Worm (Caenorhabditis elegans) whole organism, L1 larva: ENCODE measurements around the gene C35A5.6.

Experiments
- C04F5.9 ChIP-seq: sonication (generic microtip); optimal IDR thresholded peaks from 2 replicates; lab custom pipeline; 2016; ENCODE audit warnings: missing genetic modification characterization, missing compliant biosample characterization
- C16A3.4 ChIP-seq: fragments of 150-350 bp; optimal IDR thresholded peaks from 2 replicates; lab custom pipeline; 2014; ENCODE audit warnings: missing biosample characterization, missing genetic modification characterization
- C34B4.2 ChIP-seq: sonication (generic microtip); optimal IDR thresholded peaks from 2 replicates; lab custom pipeline; 2017; ENCODE audit warnings: mild to moderate bottlenecking, missing genetic modification characterization, missing compliant biosample characterization
- F16B12.6 ChIP-seq: fragments of 150-350 bp; optimal IDR thresholded peaks from 2 replicates; lab custom pipeline; 2014; ENCODE audit warnings: missing biosample characterization, missing genetic modification characterization
- aha-1 ChIP-seq: fragments of 150-350 bp; optimal IDR thresholded peaks from 2 replicates; lab custom pipeline; 2014; ENCODE audit warnings: missing biosample characterization, missing genetic modification characterization
- alr-1 ChIP-seq: fragments of 200-800 bp; sonication (Bioruptor generic); optimal IDR thresholded peaks from 2 replicates; lab custom pipeline; 2018; ENCODE audit warnings: borderline replicate concordance, mild to moderate bottlenecking, missing genetic modification characterization, missing compliant biosample characterization
- ama-1 ChIP-seq: fragments of 150-350 bp; optimal IDR thresholded peaks from 2 replicates; lab custom pipeline; 2014
- blmp-1 ChIP-seq: fragments of 150-350 bp; optimal IDR thresholded peaks from 2 replicates; lab custom pipeline; 2014; ENCODE audit warnings: missing biosample characterization, missing genetic modification characterization
- ceh-63 ChIP-seq: fragments of 200-800 bp; sonication (Bioruptor generic); optimal IDR thresholded peaks from 2 replicates; lab custom pipeline; 2018; ENCODE audit warnings: mild to moderate bottlenecking, missing genetic modification characterization, missing compliant biosample characterization
- ceh-88 ChIP-seq: fragments of 200-800 bp; sonication (Bioruptor generic); IDR thresholded peaks from 2 replicates; pipeline ENCODE4 v1.3.6; 2022; ENCODE audit warnings: missing genetic modification characterization, missing compliant biosample characterization
- ceh-90 ChIP-seq: sonication (generic microtip); optimal IDR thresholded peaks from 2 replicates; lab custom pipeline; 2016; ENCODE audit warnings: missing genetic modification characterization, missing compliant biosample characterization
- ces-1 ChIP-seq: fragments of 150-350 bp; optimal IDR thresholded peaks from 2 replicates; lab custom pipeline; 2014; ENCODE audit warnings: missing biosample characterization, missing genetic modification reagents, missing genetic modification characterization
- dpl-1 ChIP-seq, 3 experiments: fragments of 150-350 bp in 2 of 3; sonication (generic microtip) in 1 of 3; optimal IDR thresholded peaks; 2 replicates each; lab custom pipeline; 2014 to 2017; ENCODE audit warnings: missing biosample characterization in 3 of 3, missing genetic modification characterization in 3 of 3, missing genetic modification reagents in 3 of 3
- efl-1 ChIP-seq, 4 experiments: fragments of 150-350 bp; optimal IDR thresholded peaks in 3 of 4; peaks in 1 of 4; 1 replicate in 1 of 4; 2 replicates in 3 of 4; lab custom pipeline; 2014; ENCODE audit warnings: missing biosample characterization in 2 of 4, missing genetic modification characterization in 2 of 4, missing genetic modification reagents in 2 of 4
- efl-3 ChIP-seq: fragments of 200-800 bp; sonication (Bioruptor generic); optimal IDR thresholded peaks from 2 replicates; lab custom pipeline; 2018; ENCODE audit warnings: mild to moderate bottlenecking, missing genetic modification characterization, missing compliant biosample characterization
- ets-5 ChIP-seq: fragments of 200-800 bp; sonication (Bioruptor generic); IDR thresholded peaks from 2 replicates; pipeline ENCODE4 v1.3.6; 2022; ENCODE audit warnings: missing genetic modification characterization, missing compliant biosample characterization
- fos-1 ChIP-seq: fragments of 150-350 bp; optimal IDR thresholded peaks from 2 replicates; lab custom pipeline; 2014; ENCODE audit warnings: missing biosample characterization, missing genetic modification characterization
- hlh-4 ChIP-seq: sonication (generic microtip); optimal IDR thresholded peaks from 2 replicates; lab custom pipeline; 2016; ENCODE audit warnings: mild to moderate bottlenecking, missing genetic modification characterization, missing compliant biosample characterization
- hpl-2 ChIP-seq: fragments of 150-350 bp; optimal IDR thresholded peaks from 2 replicates; lab custom pipeline; 2014; ENCODE audit warnings: missing biosample characterization, missing genetic modification reagents, missing genetic modification characterization
- irx-1 ChIP-seq: sonication (generic microtip); optimal IDR thresholded peaks from 2 replicates; lab custom pipeline; 2016; ENCODE audit warnings: missing genetic modification characterization, missing compliant biosample characterization
- isw-1 ChIP-seq: fragments of 200-800 bp; sonication (Bioruptor generic); IDR thresholded peaks from 2 replicates; pipeline ENCODE4 v1.3.6; 2022; ENCODE audit warnings: missing genetic modification characterization, missing compliant biosample characterization
- jun-1 ChIP-seq: fragments of 150-350 bp; optimal IDR thresholded peaks from 2 replicates; lab custom pipeline; 2014; ENCODE audit warnings: missing biosample characterization, missing genetic modification reagents, missing genetic modification characterization
- lin-13 ChIP-seq: fragments of 150-350 bp; optimal IDR thresholded peaks from 2 replicates; lab custom pipeline; 2014; ENCODE audit warnings: missing biosample characterization, missing genetic modification reagents, missing genetic modification characterization
- lin-14 ChIP-seq: fragments of 200-800 bp; sonication (Bioruptor generic); optimal IDR thresholded peaks from 2 replicates; lab custom pipeline; 2018; ENCODE audit warnings: mild to moderate bottlenecking, missing genetic modification characterization, moderate library complexity, missing compliant biosample characterization
- lin-15B ChIP-seq: fragments of 150-350 bp; sonication (generic microtip); optimal IDR thresholded peaks from 3 replicates; lab custom pipeline; 2014; ENCODE audit warnings: missing biosample characterization, missing genetic modification characterization
- mab-9 ChIP-seq: fragments of 200-800 bp; sonication (Bioruptor generic); IDR thresholded peaks from 2 replicates; pipeline ENCODE4 v1.3.6; 2022; ENCODE audit warnings: missing genetic modification reagents, missing genetic modification characterization, missing compliant biosample characterization
- mdl-1 ChIP-seq, 2 experiments: fragments of 150-350 bp; optimal IDR thresholded peaks; 2 replicates each; lab custom pipeline; 2014 to 2017; ENCODE audit warnings: missing biosample characterization in 2 of 2, missing genetic modification characterization in 2 of 2, inconsistent platforms in 1 of 2
- mef-2 ChIP-seq: fragments of 150-350 bp; optimal IDR thresholded peaks from 2 replicates; lab custom pipeline; 2014; ENCODE audit warnings: missing biosample characterization, missing genetic modification characterization
- mep-1 ChIP-seq: fragments of 150-350 bp; optimal IDR thresholded peaks from 2 replicates; lab custom pipeline; 2014; ENCODE audit warnings: missing biosample characterization, missing genetic modification characterization
- nhr-12 ChIP-seq: sonication (generic microtip); optimal IDR thresholded peaks from 2 replicates; lab custom pipeline; 2017; ENCODE audit warnings: missing biosample characterization, missing genetic modification characterization
- nhr-19 ChIP-seq: fragments of 200-800 bp; sonication (Bioruptor generic); conservative IDR thresholded peaks from 2 replicates; pipeline ENCODE4 v1.3.6; 2022; ENCODE audit warnings: missing genetic modification characterization, missing compliant biosample characterization
- nhr-20 ChIP-seq: sonication (generic microtip); optimal IDR thresholded peaks from 2 replicates; lab custom pipeline; 2016; ENCODE audit warnings: mild to moderate bottlenecking, missing genetic modification characterization, missing compliant biosample characterization
- nhr-237 ChIP-seq: fragments of 150-350 bp; optimal IDR thresholded peaks from 2 replicates; lab custom pipeline; 2014; ENCODE audit warnings: missing biosample characterization, missing genetic modification characterization
- nhr-28 ChIP-seq: fragments of 150-350 bp; optimal IDR thresholded peaks from 2 replicates; lab custom pipeline; 2014; ENCODE audit warnings: missing biosample characterization, missing genetic modification characterization
- nhr-71 ChIP-seq: sonication (generic microtip); optimal IDR thresholded peaks from 2 replicates; lab custom pipeline; 2016; ENCODE audit warnings: mild to moderate bottlenecking, missing genetic modification characterization, moderate library complexity, missing compliant biosample characterization
- nhr-84 ChIP-seq: sonication (generic microtip); optimal IDR thresholded peaks from 2 replicates; lab custom pipeline; 2017; ENCODE audit warnings: missing biosample characterization, missing genetic modification characterization
- nhr-90 ChIP-seq: sonication (generic microtip); optimal IDR thresholded peaks from 2 replicates; lab custom pipeline; 2016; ENCODE audit warnings: mild to moderate bottlenecking, missing genetic modification characterization, missing compliant biosample characterization; ENCODE audit not compliant: poor library complexity
- pag-3 ChIP-seq: sonication (generic microtip); optimal IDR thresholded peaks from 2 replicates; lab custom pipeline; 2017; ENCODE audit warnings: missing genetic modification characterization, mild to moderate bottlenecking, missing compliant biosample characterization, antibody characterized with exemption, borderline replicate concordance; ENCODE audit not compliant: insufficient read depth
- rnt-1 ChIP-seq: sonication (generic microtip); optimal IDR thresholded peaks from 2 replicates; lab custom pipeline; 2016; ENCODE audit warnings: mild to moderate bottlenecking, missing genetic modification characterization, moderate library complexity, missing compliant biosample characterization
- skn-1 ChIP-seq: fragments of 150-350 bp; optimal IDR thresholded peaks from 2 replicates; lab custom pipeline; 2014; ENCODE audit warnings: missing biosample characterization, missing genetic modification characterization
- sox-4 ChIP-seq: sonication (generic microtip); optimal IDR thresholded peaks from 2 replicates; lab custom pipeline; 2016; ENCODE audit warnings: missing genetic modification characterization, missing compliant biosample characterization
- sptf-1 ChIP-seq: fragments of 150-350 bp; optimal IDR thresholded peaks from 2 replicates; lab custom pipeline; 2014; ENCODE audit warnings: missing biosample characterization, missing genetic modification characterization
- sup-37 ChIP-seq: fragments of 200-800 bp; sonication (Bioruptor generic); optimal IDR thresholded peaks from 2 replicates; lab custom pipeline; 2018; ENCODE audit warnings: mild to moderate bottlenecking, missing genetic modification characterization, missing compliant biosample characterization
- swsn-7 ChIP-seq: sonication (generic microtip); optimal IDR thresholded peaks from 2 replicates; lab custom pipeline; 2016; ENCODE audit warnings: missing genetic modification characterization, missing compliant biosample characterization
- tlp-1 ChIP-seq: fragments of 150-350 bp; optimal IDR thresholded peaks from 2 replicates; lab custom pipeline; 2014; ENCODE audit warnings: missing biosample characterization, missing genetic modification characterization
- unc-130 ChIP-seq: fragments of 150-350 bp; optimal IDR thresholded peaks from 2 replicates; lab custom pipeline; 2017; ENCODE audit warnings: missing biosample characterization, missing genetic modification characterization, inconsistent platforms
- unc-30 ChIP-seq: sonication (generic microtip); optimal IDR thresholded peaks from 2 replicates; lab custom pipeline; 2017; ENCODE audit warnings: missing biosample characterization, missing genetic modification characterization
- unc-86 ChIP-seq: sonication (generic microtip); optimal IDR thresholded peaks from 2 replicates; lab custom pipeline; 2016; ENCODE audit warnings: missing genetic modification characterization, missing compliant biosample characterization
- vab-15 ChIP-seq: sonication (generic microtip); optimal IDR thresholded peaks from 2 replicates; lab custom pipeline; 2017; ENCODE audit warnings: missing genotype, mild to moderate bottlenecking, missing genetic modification characterization, missing compliant biosample characterization
- xbp-1 ChIP-seq: sonication (generic microtip); optimal IDR thresholded peaks from 2 replicates; lab custom pipeline; 2016; ENCODE audit warnings: missing genetic modification characterization, missing compliant biosample characterization
- zag-1 ChIP-seq: fragments of 150-350 bp; optimal IDR thresholded peaks from 2 replicates; lab custom pipeline; 2014; ENCODE audit warnings: missing biosample characterization, missing genetic modification characterization
- ztf-11 ChIP-seq, 2 experiments: sonication (generic microtip); optimal IDR thresholded peaks; 2 replicates each; lab custom pipeline; 2016 to 2017; ENCODE audit warnings: missing genetic modification characterization in 2 of 2, missing biosample characterization in 1 of 2, missing compliant biosample characterization in 1 of 2
- ztf-4 ChIP-seq: fragments of 150-350 bp; optimal IDR thresholded peaks from 2 replicates; lab custom pipeline; 2014; ENCODE audit warnings: missing biosample characterization, missing genetic modification characterization

C35A5.6 gene

ce11 chrV:10536095-10536691, 27.3 kb downstream of the C35A5.6 start, which contains the start of gene ppm-1.A (continued):
- TF ChIP-seq C04F5.9 (tag; lab: Kevin White, UChicago) (no peak), mep-1 (peak; percentile 29), efl-1 (optimal IDR thresholded peaks at IDR 0.05; lab: Kevin White, UChicago) (peak in 1 of 2 experiments; percentile 7), efl-1 (GFP tag; optimal IDR thresholded peaks at IDR 0.05 in 1 of 2; lab: Kevin White, UChicago) (peak in 1 of 2 experiments; percentile 83), efl-3 (GFP tag; lab: Kevin White, UChicago) (no peak), mab-9 (GFP tag; lab: Robert Waterston, UW) (no peak), nhr-84 (tag; lab: Kevin White, UChicago) (no peak), nhr-12 (no peak), ama-1 (peak; percentile 28), nhr-19 (no peak; the same call in 1 of the 2 replicates), skn-1 (tag; lab: Kevin White, UChicago) (peak; percentile 8), C16A3.4 (tag; lab: Kevin White, UChicago) (no peak), nhr-90 (tag; lab: Kevin White, UChicago) (no peak), ceh-88 (GFP tag; lab: Robert Waterston, UW) (no peak), zag-1 (tag; lab: Kevin White, UChicago) (no peak), isw-1 (GFP tag; lab: Robert Waterston, UW) (no peak), vab-15 (tag; lab: Kevin White, UChicago) (no peak), C34B4.2 (no peak), irx-1 (tag; lab: Kevin White, UChicago) (no peak), hpl-2 (GFP tag; lab: Kevin White, UChicago) (no peak), lin-14 (peak; percentile 54), ces-1 (GFP tag; lab: Kevin White, UChicago) (no peak), unc-86 (tag; lab: Kevin White, UChicago) (no peak), unc-30 (no peak), fos-1 (tag; lab: Kevin White, UChicago) (no peak), hlh-4 (tag; lab: Kevin White, UChicago) (no peak), tlp-1 (tag; lab: Kevin White, UChicago) (no peak), jun-1 (tag; lab: Kevin White, UChicago) (no peak), nhr-237 (tag; lab: Kevin White, UChicago) (no peak), sptf-1 (tag; lab: Kevin White, UChicago) (no peak), sox-4 (no peak), F16B12.6 (tag; lab: Kevin White, UChicago) (no peak), mef-2 (no peak), ztf-11 (tag; optimal IDR thresholded peaks at IDR 0.05; lab: Kevin White, UChicago) (no peak), dpl-1 (GFP tag; optimal IDR thresholded peaks at IDR 0.05; lab: Kevin White, UChicago) (peak in 1 of 3 experiments; percentile 50), ceh-63 (GFP tag; lab: Kevin White, UChicago) (no peak), ceh-90 (tag; lab: Kevin White, UChicago) (no peak), alr-1 (no peak), aha-1 (tag; lab: Kevin White, UChicago) (no peak), nhr-20 (tag; lab: Kevin White, UChicago) (peak; percentile 70), ets-5 (GFP tag; lab: Robert Waterston, UW) (no peak), rnt-1 (tag; lab: Kevin White, UChicago) (peak; percentile 1), blmp-1 (peak; percentile 73), lin-15B (no peak), unc-130 (tag; lab: Kevin White, UChicago) (no peak), nhr-28 (tag; lab: Kevin White, UChicago) (no peak), ztf-4 (no peak), swsn-7 (tag; lab: Kevin White, UChicago) (no peak), xbp-1 (no peak), nhr-71 (tag; lab: Kevin White, UChicago) (peak; percentile 57), sup-37 (GFP tag; lab: Kevin White, UChicago) (no peak), lin-13 (GFP tag; lab: Kevin White, UChicago) (no peak), pag-3 (tag; lab: Kevin White, UChicago) (no peak), mdl-1 (tag; optimal IDR thresholded peaks at IDR 0.05; lab: Kevin White, UChicago) (peak in 1 of 2 experiments; percentile 22)
